Fruit fly (Drosophila melanogaster): ENCODE measurements around the gene Alr.
A peak's percentile ranks its signal among the peaks of the same experiment; 100 is the strongest.

Alr gene

dm6 chrX:19769821-19770519, 21.9 kb downstream of the Alr start (continued):
- TF ChIP-seq fd102C (GFP tag; optimal IDR thresholded peaks at IDR 0.05): peak; percentile 8
- no peak for TF ChIP-seq schlank (tag; optimal IDR thresholded peaks at IDR 0.05)
- peak; percentile 5 to 42 for TF ChIP-seq dpn (GFP tag; optimal IDR thresholded peaks at IDR 0.05)
- no peak for TF ChIP-seq CG12104 (GFP tag; optimal IDR thresholded peaks at IDR 0.05)
- TF ChIP-seq CG8924 (tag; optimal IDR thresholded peaks at IDR 0.05): peak; percentile 29
- TF ChIP-seq Hmr (GFP tag; optimal IDR thresholded peaks at IDR 0.05): no peak
- TF ChIP-seq gce (GFP tag; IDR thresholded peaks at IDR 0.05): no peak
- peak; percentile 60 for TF ChIP-seq Side (GFP tag; optimal IDR thresholded peaks at IDR 0.05)
- TF ChIP-seq da (GFP tag; optimal IDR thresholded peaks at IDR 0.05): no peak
- no peak for TF ChIP-seq dati (GFP tag; IDR thresholded peaks at IDR 0.05)
- no peak for TF ChIP-seq kah (GFP tag; optimal IDR thresholded peaks at IDR 0.05)
- TF ChIP-seq ken (GFP tag; IDR thresholded peaks at IDR 0.05): 0 out of 3 replicates have a peak, but pooled peaks have one; percentile 18
- TF ChIP-seq gsb (GFP tag; IDR thresholded peaks at IDR 0.05): no peak
- TF ChIP-seq disco-r (GFP tag; optimal IDR thresholded peaks at IDR 0.05): no peak
- no peak for TF ChIP-seq C15 (GFP tag; IDR thresholded peaks at IDR 0.05)
- peak; percentile 9 for TF ChIP-seq CG12744 (GFP tag; optimal IDR thresholded peaks at IDR 0.05)
- TF ChIP-seq phol (tag; optimal IDR thresholded peaks at IDR 0.05): peak; percentile 67
- peak; percentile 24 for TF ChIP-seq Mes4 (GFP tag; optimal IDR thresholded peaks at IDR 0.05)
- TF ChIP-seq pita (GFP tag; optimal IDR thresholded peaks at IDR 0.05): no peak
- no peak for TF ChIP-seq ttk (GFP tag; IDR thresholded peaks at IDR 0.05)
- TF ChIP-seq CG31388 (GFP tag; optimal IDR thresholded peaks at IDR 0.05): no peak
- no peak for TF ChIP-seq twi (tag; optimal IDR thresholded peaks at IDR 0.05)
- TF ChIP-seq Nf-YC (tag; optimal IDR thresholded peaks at IDR 0.05): no peak
- no peak for TF ChIP-seq CG17802 (tag; optimal IDR thresholded peaks at IDR 0.05)
- TF ChIP-seq CG13775 (GFP tag; optimal IDR thresholded peaks at IDR 0.05): peak; percentile 46
- peak; percentile 38 for TF ChIP-seq CG18476 (GFP tag; optimal IDR thresholded peaks at IDR 0.05)
- TF ChIP-seq sug (tag; optimal IDR thresholded peaks at IDR 0.05): no peak
- no peak for TF ChIP-seq CG30020 (tag; optimal IDR thresholded peaks at IDR 0.05)
- no peak for TF ChIP-seq tio (GFP tag; optimal IDR thresholded peaks at IDR 0.05)
- no peak for TF ChIP-seq Bgb (GFP tag; IDR thresholded peaks at IDR 0.05; ENCODE audit: partially characterized antibody)
- no peak for TF ChIP-seq CG13894 (tag; optimal IDR thresholded peaks at IDR 0.05)
- no peak for TF ChIP-seq Gug (GFP tag; IDR thresholded peaks at IDR 0.05)
- peak; percentile 32 for TF ChIP-seq CG17359 (tag; optimal IDR thresholded peaks at IDR 0.05)
- TF ChIP-seq CG6254 (GFP tag; optimal IDR thresholded peaks at IDR 0.05): peak; percentile 33
- TF ChIP-seq CG10274 (GFP tag; optimal IDR thresholded peaks at IDR 0.05): no peak
- TF ChIP-seq Drgx (GFP tag; IDR thresholded peaks at IDR 0.05): no peak
- no peak for TF ChIP-seq tgo (GFP tag; IDR thresholded peaks at IDR 0.05)
- no peak for TF ChIP-seq HLHmδ (GFP tag; optimal IDR thresholded peaks at IDR 0.05)
- TF ChIP-seq hbn (GFP tag; IDR thresholded peaks at IDR 0.05; ENCODE audit: partially characterized antibody): no peak
- no peak for TF ChIP-seq CG4328 (GFP tag; optimal IDR thresholded peaks at IDR 0.05)
- TF ChIP-seq CG7372 (GFP tag; IDR thresholded peaks at IDR 0.05): no peak
- TF ChIP-seq klu (GFP tag; IDR thresholded peaks at IDR 0.05): no peak
- peak; percentile 0 for TF ChIP-seq CG3065 (GFP tag; optimal IDR thresholded peaks at IDR 0.05)
- peak; percentile 67; the same call in 2 of the 3 replicates for TF ChIP-seq ci (GFP tag; IDR thresholded peaks at IDR 0.05)
- TF ChIP-seq inv (GFP tag; IDR thresholded peaks at IDR 0.05; ENCODE audit: partially characterized antibody): no peak
- TF ChIP-seq zen (tag; optimal IDR thresholded peaks at IDR 0.05): peak; percentile 77
- TF ChIP-seq Camta (GFP tag; optimal IDR thresholded peaks at IDR 0.05): peak; percentile 43
- TF ChIP-seq Doc3 (GFP tag; IDR thresholded peaks at IDR 0.05; ENCODE audit: partially characterized antibody): no peak
- peak; percentile 8 for TF ChIP-seq Xbp1 (GFP tag; optimal IDR thresholded peaks at IDR 0.05)
- 0 out of 2 replicates have a peak, but pooled peaks have one; percentile 45 for TF ChIP-seq CG10959 (GFP tag; IDR thresholded peaks at IDR 0.05)
